Fruit fly (Drosophila melanogaster): ENCODE measurements around the gene CG12091.
A peak's percentile ranks its signal among the peaks of the same experiment; 100 is the strongest.

The CG12091 gene

DNA sequence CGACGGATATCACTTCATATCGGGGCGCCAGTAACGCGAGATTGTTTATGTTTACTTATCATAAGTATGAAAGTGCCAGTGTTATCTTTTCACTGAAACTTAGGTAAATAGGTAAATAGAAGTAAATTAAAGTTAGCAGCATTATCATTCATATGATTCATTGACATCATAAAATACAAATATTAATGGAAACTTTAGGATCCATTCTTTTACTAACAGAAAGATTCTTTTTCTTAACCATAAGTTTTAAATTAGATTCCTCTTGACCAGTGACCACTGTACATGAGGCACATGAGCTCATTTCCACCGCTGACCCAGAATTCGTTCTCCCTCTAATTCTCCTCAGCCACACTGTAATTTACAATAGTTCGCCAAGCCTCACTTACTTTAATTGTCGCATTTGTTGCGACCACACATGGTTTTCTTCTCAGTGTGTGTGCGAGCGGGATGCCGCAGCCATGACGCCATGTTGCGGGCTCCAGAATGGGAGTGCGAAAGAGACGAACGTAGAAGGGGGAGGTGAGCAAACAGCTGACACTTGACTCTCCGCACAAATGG lies 41.8 kb upstream of the CG12091 start:
- peak; percentile 40; the same call in 1 of the 2 replicates for TF ChIP-seq vvl (GFP tag; IDR thresholded peaks at IDR 0.05)
- TF ChIP-seq dpn (GFP tag; optimal IDR thresholded peaks at IDR 0.05) = peak in 1 of 2 experiments; percentile 28
- TF ChIP-seq CG4328 (GFP tag; optimal IDR thresholded peaks at IDR 0.05) = peak; percentile 2
- no peak for TF ChIP-seq CG4404 (GFP tag; IDR thresholded peaks at IDR 0.05)
- no peak for TF ChIP-seq Nf-YC (tag; optimal IDR thresholded peaks at IDR 0.05)
- TF ChIP-seq Hand (GFP tag; optimal IDR thresholded peaks at IDR 0.05) = no peak
- TF ChIP-seq CG6175 (GFP tag; IDR thresholded peaks at IDR 0.05) = no peak
- no peak for TF ChIP-seq stc (GFP tag; IDR thresholded peaks at IDR 0.05)
- peak; percentile 47 for TF ChIP-seq CG18262 (tag; optimal IDR thresholded peaks at IDR 0.05)
- peak; percentile 49 for TF ChIP-seq nau (GFP tag; optimal IDR thresholded peaks at IDR 0.05)
- peak; percentile 30 for TF ChIP-seq CG33557 (GFP tag; optimal IDR thresholded peaks at IDR 0.05)
- no peak for TF ChIP-seq CG1233 (GFP tag; optimal IDR thresholded peaks at IDR 0.05)
- TF ChIP-seq CG7271 (tag; optimal IDR thresholded peaks at IDR 0.05) = no peak
- no peak for TF ChIP-seq lola (GFP tag; optimal IDR thresholded peaks at IDR 0.05)
- TF ChIP-seq CG2116 (GFP tag; optimal IDR thresholded peaks at IDR 0.05) = peak; percentile 19
- no peak for TF ChIP-seq CG10431 (GFP tag; optimal IDR thresholded peaks at IDR 0.05)
- no peak for TF ChIP-seq Taf1 (GFP tag; IDR thresholded peaks at IDR 0.05)
- TF ChIP-seq CG10979 (tag; optimal IDR thresholded peaks at IDR 0.05) = peak; percentile 25
- peak; percentile 45; the same call in 1 of the 2 replicates for TF ChIP-seq CG6689 (GFP tag; IDR thresholded peaks at IDR 0.05)
- no peak for TF ChIP-seq CG9932 (GFP tag; IDR thresholded peaks at IDR 0.05)
- no peak for TF ChIP-seq wor (GFP tag; IDR thresholded peaks at IDR 0.05)
- no peak for TF ChIP-seq ash1 (GFP tag; optimal IDR thresholded peaks at IDR 0.05)
- TF ChIP-seq odd (GFP tag; optimal IDR thresholded peaks at IDR 0.05) = peak; percentile 50
- TF ChIP-seq disco-r (GFP tag; optimal IDR thresholded peaks at IDR 0.05) = no peak
- no peak for TF ChIP-seq Myb (GFP tag; optimal IDR thresholded peaks at IDR 0.05)
- TF ChIP-seq BtbVII (GFP tag; optimal IDR thresholded peaks at IDR 0.05) = peak; percentile 69
- TF ChIP-seq CG2712 (tag; optimal IDR thresholded peaks at IDR 0.05) = peak; percentile 43
- no peak for TF ChIP-seq Lim3 (GFP tag; IDR thresholded peaks at IDR 0.05)
- peak; percentile 2 for TF ChIP-seq CG13296 (GFP tag; optimal IDR thresholded peaks at IDR 0.05)
- TF ChIP-seq sim (GFP tag; IDR thresholded peaks at IDR 0.05) = peak; percentile 5; the same call in 1 of the 2 replicates
- TF ChIP-seq tap (tag; optimal IDR thresholded peaks at IDR 0.05) = peak; percentile 17
- TF ChIP-seq Chrac-16 (GFP tag; optimal IDR thresholded peaks at IDR 0.05) = peak; percentile 34
- TF ChIP-seq gsb-n (tag; optimal IDR thresholded peaks at IDR 0.05) = no peak
- peak; percentile 11 for TF ChIP-seq pros (GFP tag; optimal IDR thresholded peaks at IDR 0.05)
- TF ChIP-seq pfk (GFP tag; optimal IDR thresholded peaks at IDR 0.05) = no peak
- no peak for TF ChIP-seq Stat92E (GFP tag; optimal IDR thresholded peaks at IDR 0.05)
- TF ChIP-seq ATbp (GFP tag; optimal IDR thresholded peaks at IDR 0.05) = no peak
- peak; percentile 36; the same call in 1 of the 4 replicates for TF ChIP-seq Gug (GFP tag; IDR thresholded peaks at IDR 0.05)
- 0 out of 2 replicates have a peak, but pooled peaks have one; percentile 18 for TF ChIP-seq seq (GFP tag; IDR thresholded peaks at IDR 0.05)
- no peak for TF ChIP-seq GATAe (GFP tag; conservative IDR thresholded peaks at IDR 0.05)
- peak; percentile 80 for TF ChIP-seq grau (tag; optimal IDR thresholded peaks at IDR 0.05)
- TF ChIP-seq hbn (GFP tag; IDR thresholded peaks at IDR 0.05; ENCODE audit: partially characterized antibody) = no peak
- no peak for TF ChIP-seq Bdp1 (GFP tag; optimal IDR thresholded peaks at IDR 0.05)
- peak; percentile 23 for TF ChIP-seq grn (GFP tag; optimal IDR thresholded peaks at IDR 0.05)
- no peak for TF ChIP-seq cg (GFP tag; optimal IDR thresholded peaks at IDR 0.05)
- no peak for TF ChIP-seq fu2 (GFP tag; optimal IDR thresholded peaks at IDR 0.05)
- TF ChIP-seq CG17359 (tag; optimal IDR thresholded peaks at IDR 0.05) = peak; percentile 58
- TF ChIP-seq hkb (optimal IDR thresholded peaks at IDR 0.05) = no peak
- peak; percentile 33; the same call in 1 of the 2 replicates for TF ChIP-seq hkb (GFP tag; IDR thresholded peaks at IDR 0.05)
- TF ChIP-seq fd102C (GFP tag; optimal IDR thresholded peaks at IDR 0.05) = no peak
